Worm (Caenorhabditis elegans): ENCODE results near the gene insc-1.

DNA sequence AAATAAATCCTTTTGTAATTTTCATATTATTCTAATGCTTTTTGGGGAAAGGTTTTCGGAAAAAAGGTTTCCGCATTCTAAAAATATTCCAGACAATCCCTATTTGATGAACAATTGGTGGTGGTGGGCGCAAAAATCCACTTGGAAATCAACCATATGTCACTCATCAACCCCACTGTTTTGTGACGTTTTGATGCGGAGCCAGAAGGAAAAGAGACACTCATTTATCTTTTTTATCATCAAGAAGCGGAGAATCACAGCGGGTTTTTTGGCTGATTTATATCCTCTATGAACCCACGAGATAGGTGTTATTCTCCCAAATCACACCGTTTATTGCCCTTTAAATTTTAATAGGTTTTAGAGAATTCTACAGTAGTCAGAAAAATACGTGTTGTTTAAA lies 1.5 kb upstream of the insc-1 start:
- TF ChIP-seq hlh-13 (GFP tag; optimal IDR thresholded peaks at IDR 0.05) (no peak), pha-2 (tag; optimal IDR thresholded peaks at IDR 0.05) (no peak), unc-3 (GFP tag; conservative IDR thresholded peaks at IDR 0.05) (no peak), unc-3 (tag; optimal IDR thresholded peaks at IDR 0.05) (no peak)
